Worm (Caenorhabditis elegans) whole organism, early embryonic: ENCODE data around the gene F59B8.1.

ENCODE experiments used
- ama-1 ChIP-seq: fragments of 150-350 bp; optimal IDR thresholded peaks from 2 replicates; lab custom pipeline; 2014
- hmg-4 ChIP-seq: fragments of 200-800 bp; sonication (Bioruptor generic); optimal IDR thresholded peaks from 2 replicates; lab custom pipeline; 2018; ENCODE audit warnings: mild to moderate bottlenecking, missing genetic modification characterization, missing compliant biosample characterization
- sea-1 ChIP-seq: fragments of 200-800 bp; sonication (Bioruptor generic); conservative IDR thresholded peaks from 2 replicates; pipeline ENCODE4 v1.3.6; 2022; ENCODE audit warnings: missing genetic modification characterization, missing compliant biosample characterization

- TF ChIP-seq sea-1 (GFP tag; lab: Robert Waterston, UW) (no peak), hmg-4 (no peak), ama-1 (lab: Kevin White, UChicago) (no peak)
These were observed 22.3 kb downstream of the F59B8.1 start, which contains the start of gene cpin-1 for ce11 chrIV:9450375-9450774.
